Worm (Caenorhabditis elegans): ENCODE data around the gene W02C12.2.

The W02C12.2 gene

DNA sequence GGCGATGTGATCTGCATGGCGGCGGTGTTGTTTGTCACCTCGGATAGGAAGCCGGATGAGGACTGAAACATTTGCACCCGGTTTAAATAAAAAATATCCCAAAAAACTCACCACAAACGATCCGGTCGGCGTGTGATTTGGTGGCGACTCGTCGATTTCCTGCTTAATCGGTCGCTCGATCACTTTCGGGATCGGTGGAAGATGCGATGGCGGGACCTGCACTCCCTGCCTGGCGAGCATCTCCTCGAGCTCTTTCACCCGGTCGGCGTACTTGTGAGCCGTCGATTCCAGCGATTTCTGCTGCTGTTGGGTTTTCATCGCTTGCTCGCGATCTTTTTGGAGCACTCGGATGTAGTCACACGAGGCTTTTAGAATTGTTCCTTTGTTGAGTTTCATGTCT is 8.9 kb upstream of the W02C12.2 start:
- TF ChIP-seq B0035.1 (tag; optimal IDR thresholded peaks at IDR 0.05) (no peak), egrh-3 (GFP tag; IDR thresholded peaks at IDR 0.05) (peak; percentile 43; the same call in 1 of the 2 replicates), nfyb-1 (GFP tag; IDR thresholded peaks at IDR 0.05) (0 out of 2 replicates have a peak, but pooled peaks have one; percentile 38), zfh-2 (GFP tag; conservative IDR thresholded peaks at IDR 0.05) (peak; percentile 73)

DNA sequence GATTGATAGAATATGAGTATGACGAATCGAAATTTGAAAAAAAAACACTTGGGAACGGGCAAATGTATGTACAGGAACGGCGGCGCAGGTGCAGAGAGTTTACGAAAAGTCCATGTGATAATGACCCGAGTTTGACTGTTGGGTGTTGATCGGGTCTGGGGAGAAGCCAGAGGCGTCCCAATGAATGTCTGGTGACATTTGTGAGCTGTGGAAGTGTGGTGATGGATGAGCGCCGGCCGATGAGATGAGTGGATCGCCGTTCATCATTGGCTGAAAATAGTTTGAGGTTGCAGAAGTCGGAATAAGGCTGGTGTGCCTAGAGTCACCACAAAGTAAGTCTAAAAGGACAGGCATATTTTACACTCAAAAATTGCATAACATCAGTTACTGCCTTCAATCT is 7.9 kb upstream of the W02C12.2 start:
- TF ChIP-seq zfh-2 (GFP tag; conservative IDR thresholded peaks at IDR 0.05) = no peak
- TF ChIP-seq ztf-18 (tag; optimal IDR thresholded peaks at IDR 0.05) = no peak
- TF ChIP-seq ceh-91 (GFP tag; IDR thresholded peaks at IDR 0.05) = no peak
- no peak for TF ChIP-seq somi-1 (GFP tag; optimal IDR thresholded peaks at IDR 0.05)
- no peak for TF ChIP-seq madf-8 (GFP tag; conservative IDR thresholded peaks at IDR 0.05)
- no peak for TF ChIP-seq egl-18 (GFP tag; IDR thresholded peaks at IDR 0.05)
- TF ChIP-seq efl-1 (GFP tag; optimal IDR thresholded peaks at IDR 0.05) = no peak
- no peak for TF ChIP-seq madf-10 (tag; optimal IDR thresholded peaks at IDR 0.05)
- no peak for TF ChIP-seq hlh-26 (GFP tag; conservative IDR thresholded peaks at IDR 0.05)
- TF ChIP-seq die-1 (tag; optimal IDR thresholded peaks at IDR 0.05) = no peak
- TF ChIP-seq repo-1 (tag; optimal IDR thresholded peaks at IDR 0.05) = no peak
- no peak for TF ChIP-seq zim-3 (tag; optimal IDR thresholded peaks at IDR 0.05)

DNA sequence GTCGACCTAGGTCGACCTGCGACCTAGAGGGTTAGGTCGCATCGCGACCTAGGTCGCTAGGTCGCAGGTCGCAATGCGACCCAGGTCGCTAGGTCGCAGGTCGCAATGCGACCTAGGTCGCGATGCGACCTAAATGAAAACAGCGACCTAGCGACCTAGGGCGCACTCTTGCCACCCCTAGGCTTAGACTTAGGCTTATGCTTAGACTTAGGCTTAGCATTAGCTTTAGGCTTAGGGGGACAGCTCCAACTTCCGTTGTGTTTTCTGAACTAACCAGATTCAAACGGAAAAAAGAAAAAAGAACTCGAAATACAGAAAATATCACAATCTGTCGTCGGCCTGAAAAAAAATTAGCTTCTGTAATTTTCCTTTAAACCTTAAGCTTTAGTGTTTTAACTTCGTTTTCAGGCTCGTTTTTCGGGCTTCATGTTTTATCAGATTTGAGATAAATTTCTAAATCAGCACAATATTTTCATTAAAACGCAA is 6.6 kb upstream of the W02C12.2 start:
- no peak for TF ChIP-seq mes-4 (tag; optimal IDR thresholded peaks at IDR 0.05)
- no peak for TF ChIP-seq egl-44 (GFP tag; IDR thresholded peaks at IDR 0.05)
- TF ChIP-seq tbp1 (GFP tag; optimal IDR thresholded peaks at IDR 0.05) = no peak
- TF ChIP-seq F49E8.2 (tag; optimal IDR thresholded peaks at IDR 0.05; ENCODE audit: insufficient read depth) = no peak
- TF ChIP-seq ceh-27 (GFP tag; optimal IDR thresholded peaks at IDR 0.05) = no peak
- no peak for TF ChIP-seq unc-62 (GFP tag; optimal IDR thresholded peaks at IDR 0.05)
- TF ChIP-seq sptf-2 (GFP tag; optimal IDR thresholded peaks at IDR 0.05) = no peak
- no peak for TF ChIP-seq ama-1 (optimal IDR thresholded peaks at IDR 0.05)
- TF ChIP-seq ama-1 (GFP tag; optimal IDR thresholded peaks at IDR 0.05) = peak in 1 of 2 experiments; percentile 63
- TF ChIP-seq ets-4 (GFP tag; optimal IDR thresholded peaks at IDR 0.05) = no peak
- no peak for TF ChIP-seq let-607 (tag; optimal IDR thresholded peaks at IDR 0.05)
- no peak for TF ChIP-seq cebp-1 (GFP tag; IDR thresholded peaks at IDR 0.05)
- peak; percentile 22 for TF ChIP-seq cebp-1 (tag; optimal IDR thresholded peaks at IDR 0.05)
- no peak for TF ChIP-seq nhr-80 (tag; optimal IDR thresholded peaks at IDR 0.05)
- no peak for TF ChIP-seq K12H6.12 (tag; optimal IDR thresholded peaks at IDR 0.05)
- TF ChIP-seq F39B2.1 (GFP tag; IDR thresholded peaks at IDR 0.05) = no peak
- peak; percentile 33 for TF ChIP-seq ceh-100 (GFP tag; IDR thresholded peaks at IDR 0.05)
- TF ChIP-seq unc-130 (GFP tag; optimal IDR thresholded peaks at IDR 0.05) = no peak
- no peak for TF ChIP-seq nfya-2 (GFP tag; IDR thresholded peaks at IDR 0.05)
- TF ChIP-seq attf-5 (GFP tag; optimal IDR thresholded peaks at IDR 0.05) = no peak
- TF ChIP-seq T07F8.4 (tag; optimal IDR thresholded peaks at IDR 0.05) = no peak
- no peak for TF ChIP-seq hmg-1.2 (GFP tag; IDR thresholded peaks at IDR 0.05)
- peak; percentile 32; the same call in 1 of the 2 replicates for TF ChIP-seq egrh-3 (GFP tag; IDR thresholded peaks at IDR 0.05)
- no peak for TF ChIP-seq ceh-91 (GFP tag; IDR thresholded peaks at IDR 0.05)
- no peak for TF ChIP-seq die-1 (tag; optimal IDR thresholded peaks at IDR 0.05)
- TF ChIP-seq attf-6 (GFP tag; IDR thresholded peaks at IDR 0.05) = 0 out of 2 replicates have a peak, but pooled peaks have one; percentile 49
- no peak for TF ChIP-seq nhr-179 (tag; optimal IDR thresholded peaks at IDR 0.05)
- no peak for TF ChIP-seq F52B5.7 (tag; optimal IDR thresholded peaks at IDR 0.05)
- TF ChIP-seq chd-7 (tag; optimal IDR thresholded peaks at IDR 0.05) = no peak
- TF ChIP-seq hrde-1 (tag; optimal IDR thresholded peaks at IDR 0.05; ENCODE audit: borderline replicate concordance) = no peak
- no peak for TF ChIP-seq sdz-38 (tag; optimal IDR thresholded peaks at IDR 0.05)
- no peak for TF ChIP-seq Y53F4B.3 (GFP tag; IDR thresholded peaks at IDR 0.05)
- TF ChIP-seq F22D6.2 (tag; optimal IDR thresholded peaks at IDR 0.05) = no peak
- TF ChIP-seq ceh-79 (tag; optimal IDR thresholded peaks at IDR 0.05) = no peak
- no peak for TF ChIP-seq mxl-1 (tag; optimal IDR thresholded peaks at IDR 0.05)
- 0 out of 2 replicates have a peak, but pooled peaks have one; percentile 46 for TF ChIP-seq nfyb-1 (GFP tag; IDR thresholded peaks at IDR 0.05)
